Worm (Caenorhabditis elegans) whole organism, L1 larva: Measurements from ENCODE around the gene C30G4.4.

Experiments used
- aha-1 ChIP-seq: fragments of 150-350 bp; optimal IDR thresholded peaks from 2 replicates; lab custom pipeline; 2014; ENCODE audit warnings: missing biosample characterization, missing genetic modification characterization
- aly-2 ChIP-seq: fragments of 150-350 bp; optimal IDR thresholded peaks from 2 replicates; lab custom pipeline; 2014; ENCODE audit warnings: missing biosample characterization, missing genetic modification characterization
- ama-1 ChIP-seq: fragments of 150-350 bp; optimal IDR thresholded peaks from 2 replicates; lab custom pipeline; 2014
- ceh-8 ChIP-seq: fragments of 200-800 bp; sonication (Bioruptor generic); optimal IDR thresholded peaks from 2 replicates; lab custom pipeline; 2018; ENCODE audit warnings: mild to moderate bottlenecking, missing genetic modification characterization, moderate library complexity, missing compliant biosample characterization
- dpl-1 ChIP-seq, 3 experiments: fragments of 150-350 bp in 2 of 3; sonication (generic microtip) in 1 of 3; optimal IDR thresholded peaks; 2 replicates each; lab custom pipeline; 2014 to 2017; ENCODE audit warnings: missing biosample characterization in 3 of 3, missing genetic modification characterization in 3 of 3, missing genetic modification reagents in 3 of 3
- fkh-10 ChIP-seq: sonication (generic microtip); optimal IDR thresholded peaks from 2 replicates; lab custom pipeline; 2017; ENCODE audit warnings: missing biosample characterization, missing genetic modification reagents, missing genetic modification characterization
- jun-1 ChIP-seq: fragments of 150-350 bp; optimal IDR thresholded peaks from 2 replicates; lab custom pipeline; 2014; ENCODE audit warnings: missing biosample characterization, missing genetic modification reagents, missing genetic modification characterization
- lin-39 ChIP-seq: fragments of 150-350 bp; optimal IDR thresholded peaks from 2 replicates; lab custom pipeline; 2014; ENCODE audit warnings: missing biosample characterization, missing genetic modification reagents, missing genetic modification characterization
- mdl-1 ChIP-seq, 2 experiments: fragments of 150-350 bp; optimal IDR thresholded peaks; 2 replicates each; lab custom pipeline; 2014 to 2017; ENCODE audit warnings: missing biosample characterization in 2 of 2, missing genetic modification characterization in 2 of 2, inconsistent platforms in 1 of 2
- mep-1 ChIP-seq: fragments of 150-350 bp; optimal IDR thresholded peaks from 2 replicates; lab custom pipeline; 2014; ENCODE audit warnings: missing biosample characterization, missing genetic modification characterization
- nhr-11 ChIP-seq: fragments of 150-350 bp; optimal IDR thresholded peaks from 2 replicates; lab custom pipeline; 2014; ENCODE audit warnings: missing biosample characterization, missing genetic modification characterization
- nhr-28 ChIP-seq: fragments of 150-350 bp; optimal IDR thresholded peaks from 2 replicates; lab custom pipeline; 2014; ENCODE audit warnings: missing biosample characterization, missing genetic modification characterization
- nhr-77 ChIP-seq: fragments of 150-350 bp; optimal IDR thresholded peaks from 2 replicates; lab custom pipeline; 2014; ENCODE audit warnings: missing biosample characterization, missing genetic modification characterization
- unc-62 ChIP-seq: fragments of 150-350 bp; optimal IDR thresholded peaks from 2 replicates; lab custom pipeline; 2014; ENCODE audit warnings: missing biosample characterization, missing genetic modification reagents, missing genetic modification characterization

DNA sequence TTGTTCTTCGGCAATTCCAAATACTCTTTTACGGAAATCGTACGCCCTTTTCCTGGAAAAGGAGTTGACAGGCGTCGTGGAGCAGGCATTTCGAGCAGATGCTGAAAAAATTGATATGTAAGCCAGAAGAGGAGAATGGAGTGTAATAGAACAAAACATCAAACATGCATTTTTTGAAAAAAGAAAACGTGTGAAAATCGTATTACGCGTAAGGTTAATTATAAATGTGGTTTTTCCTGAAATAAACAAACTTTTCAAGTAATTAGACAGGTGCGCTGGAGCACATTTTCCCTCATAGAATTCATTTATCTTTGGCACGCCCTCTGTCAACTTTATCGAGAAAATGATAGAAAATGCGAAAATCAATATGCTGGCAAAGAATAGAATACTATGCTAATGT lies 43.1 kb upstream of the C30G4.4 start, which contains the start of gene lido-6:
- no peak for TF ChIP-seq nhr-28 (tag; lab: Kevin White, UChicago)
- TF ChIP-seq dpl-1 (GFP tag; optimal IDR thresholded peaks at IDR 0.05; lab: Kevin White, UChicago) = no peak
- TF ChIP-seq fkh-10 (GFP tag; lab: Kevin White, UChicago) = no peak
- no peak for TF ChIP-seq nhr-77 (tag; lab: Kevin White, UChicago)
- no peak for TF ChIP-seq aha-1
- TF ChIP-seq mep-1 (tag; lab: Kevin White, UChicago) = no peak
- no peak for TF ChIP-seq ama-1 (lab: Kevin White, UChicago)
- no peak for TF ChIP-seq aly-2
- no peak for TF ChIP-seq jun-1
- TF ChIP-seq unc-62 (GFP tag; lab: Kevin White, UChicago) = no peak
- TF ChIP-seq nhr-11 (tag; lab: Kevin White, UChicago) = no peak
- TF ChIP-seq mdl-1 (tag; optimal IDR thresholded peaks at IDR 0.05; lab: Kevin White, UChicago) = no peak
- no peak for TF ChIP-seq lin-39 (tag; lab: Kevin White, UChicago)
- TF ChIP-seq ceh-8 (GFP tag; lab: Kevin White, UChicago) = no peak
